Worm (Caenorhabditis elegans) whole organism, young adult: ENCODE data around the gene srxa-8.

Source experiments
- Y56A3A.18 ChIP-seq: fragments of 200-800 bp; sonication (Bioruptor generic); IDR thresholded peaks from 2 replicates; pipeline ENCODE4 v1.3.6; 2022; ENCODE audit warnings: missing genetic modification reagents, missing genetic modification characterization, missing compliant biosample characterization
- nfya-2 ChIP-seq: fragments of 200-800 bp; sonication (Bioruptor generic); IDR thresholded peaks from 2 replicates; pipeline ENCODE4 v1.3.6; 2022; ENCODE audit warnings: missing genetic modification reagents, missing genetic modification characterization, missing compliant biosample characterization

DNA sequence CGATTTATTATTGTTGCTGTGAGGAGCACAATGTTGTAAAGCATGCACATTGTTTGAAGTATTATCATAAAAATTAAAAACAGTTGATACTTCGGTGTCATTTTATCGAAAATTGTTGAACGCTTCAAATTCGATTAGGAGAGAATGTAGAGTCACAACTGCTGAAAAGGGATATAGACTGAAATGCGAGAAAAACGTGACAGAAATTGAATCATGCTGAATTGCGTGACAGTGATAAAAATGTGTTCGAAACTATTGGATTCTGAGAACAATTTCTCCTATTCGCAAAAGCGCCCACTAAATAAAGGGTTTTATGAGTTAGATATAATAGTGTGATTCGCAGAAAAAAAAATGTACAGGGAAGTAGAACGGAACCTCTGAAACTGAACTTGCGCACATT is at the start of gene srxa-8:
- no peak for TF ChIP-seq nfya-2
- no peak for TF ChIP-seq Y56A3A.18 (GFP tag; lab: Robert Waterston, UW)
